Fruit fly (Drosophila melanogaster) whole organism, pupa: ENCODE results near the gene CG6675.

Experiments
- CG12605 ChIP-seq: fragments of 200-800 bp; sonication (Bioruptor generic); IDR thresholded peaks from 2 replicates; pipeline ENCODE4 v1.3.6; 2022; ENCODE audit warnings: missing biosample characterization, missing genetic modification characterization
- CG14655 ChIP-seq: fragments of 200-800 bp; sonication (Bioruptor generic); optimal IDR thresholded peaks from 3 replicates; lab custom pipeline; 2017; ENCODE audit warnings: mild to moderate bottlenecking, missing biosample characterization, missing genetic modification reagents, missing genetic modification characterization
- CG15710 ChIP-seq: fragments of 200-800 bp; sonication (Bioruptor generic); optimal IDR thresholded peaks from 2 replicates; lab custom pipeline; 2018; ENCODE audit warnings: missing biosample characterization, mild to moderate bottlenecking, missing genetic modification characterization, moderate library complexity
- CG17806 ChIP-seq: fragments of 200-800 bp; sonication (Bioruptor generic); optimal IDR thresholded peaks from 2 replicates; lab custom pipeline; 2018; ENCODE audit warnings: missing biosample characterization, mild to moderate bottlenecking, missing genetic modification characterization, moderate library complexity
- CG32121 ChIP-seq: fragments of 200-800 bp; sonication (Bioruptor generic); IDR thresholded peaks from 2 replicates; pipeline ENCODE4 v1.3.6; 2022; ENCODE audit warnings: missing biosample characterization, missing genetic modification characterization
- CG34367 ChIP-seq: fragments of 200-800 bp; sonication (Bioruptor generic); optimal IDR thresholded peaks from 2 replicates; lab custom pipeline; 2018; ENCODE audit warnings: missing biosample characterization, mild to moderate bottlenecking, missing genetic modification characterization
- gl ChIP-seq: fragments of 200-800 bp; sonication (Bioruptor generic); optimal IDR thresholded peaks from 2 replicates; lab custom pipeline; 2018; ENCODE audit warnings: missing biosample characterization, mild to moderate bottlenecking, missing genetic modification characterization

- no peak for TF ChIP-seq gl (tag; lab: Kevin White, UChicago)
- TF ChIP-seq CG32121, result no peak; the same call in 1 of the 2 replicates
- TF ChIP-seq CG14655, result no peak
- no peak for TF ChIP-seq CG15710
- no peak for TF ChIP-seq CG17806 (tag; lab: Kevin White, UChicago)
- TF ChIP-seq CG12605 (GFP tag; lab: Robert Waterston, UW), result no peak
- no peak for TF ChIP-seq CG34367 (tag; lab: Kevin White, UChicago)
Measured at dm6 chr2L:22131171-22131675, 22.5 kb downstream of the CG6675 start, which contains the start of gene CG42748.
